Worm (Caenorhabditis elegans) whole organism, L2 larva: ENCODE results near the gene best-13.
A peak's percentile ranks its signal among the peaks of the same experiment; 100 is the strongest.

ENCODE experiments used
- aly-2 ChIP-seq: fragments of 150-350 bp; optimal IDR thresholded peaks from 2 replicates; lab custom pipeline; 2014; ENCODE audit warnings: missing biosample characterization, missing genetic modification characterization
- fos-1 ChIP-seq: fragments of 150-350 bp; optimal IDR thresholded peaks from 2 replicates; lab custom pipeline; 2014; ENCODE audit warnings: missing biosample characterization, missing genetic modification characterization
- lsy-2 ChIP-seq, 2 experiments: fragments of 150-350 bp in 1 of 2; sonication (generic microtip) in 1 of 2; optimal IDR thresholded peaks; 2 replicates each; lab custom pipeline; 2014 to 2017; ENCODE audit warnings: missing biosample characterization in 2 of 2, missing genetic modification characterization in 2 of 2
- nhr-12 ChIP-seq: fragments of 150-350 bp; optimal IDR thresholded peaks from 2 replicates; lab custom pipeline; 2014; ENCODE audit warnings: missing biosample characterization, missing genetic modification characterization
- zag-1 ChIP-seq: fragments of 150-350 bp; optimal IDR thresholded peaks from 2 replicates; lab custom pipeline; 2014; ENCODE audit warnings: missing biosample characterization, missing genetic modification characterization
- ztf-4 ChIP-seq: fragments of 150-350 bp; optimal IDR thresholded peaks from 2 replicates; lab custom pipeline; 2014; ENCODE audit warnings: missing biosample characterization, missing genetic modification characterization

DNA sequence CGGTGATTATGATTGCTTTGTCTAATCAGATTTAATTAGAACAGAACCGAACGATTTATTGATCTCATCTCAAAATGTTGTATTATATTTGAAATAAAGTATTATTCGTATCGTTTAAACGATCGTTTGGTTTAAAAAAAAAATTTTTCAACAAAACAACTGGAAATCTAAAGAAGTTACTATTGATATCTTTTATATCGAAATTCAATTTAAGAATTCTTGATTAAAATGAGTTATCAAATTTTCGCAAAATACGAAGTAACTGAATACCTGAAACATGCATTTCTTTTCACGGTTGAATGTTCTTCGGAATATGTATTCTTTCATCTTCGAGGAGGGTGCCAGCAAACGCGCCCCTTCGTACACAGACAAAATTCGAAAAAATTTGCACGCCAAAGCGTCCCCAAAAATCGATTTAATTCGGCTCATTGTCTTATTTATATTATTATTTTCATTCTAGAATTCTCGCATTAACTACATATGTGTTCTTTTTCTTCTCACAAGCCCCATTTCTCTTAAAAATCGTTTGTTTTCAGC lies 45.7 kb upstream of the best-13 start, which contains the start of gene npp-1:
- TF ChIP-seq ztf-4 (no peak), fos-1 (peak; percentile 2), lsy-2 (tag; optimal IDR thresholded peaks at IDR 0.05; lab: Kevin White, UChicago) (no peak), aly-2 (tag; lab: Kevin White, UChicago) (no peak), zag-1 (tag; lab: Kevin White, UChicago) (no peak), nhr-12 (tag; lab: Kevin White, UChicago) (no peak)
